Worm (Caenorhabditis elegans) whole organism, mixed stage, embryonic: Measurements from ENCODE around the gene bath-45.

Source experiments
- ceh-39 ChIP-seq: fragments of 150-350 bp; optimal IDR thresholded peaks from 2 replicates; lab custom pipeline; 2014; ENCODE audit warnings: missing biosample characterization, missing genetic modification characterization
- elt-3 ChIP-seq: fragments of 150-350 bp; optimal IDR thresholded peaks from 2 replicates; lab custom pipeline; 2014; ENCODE audit warnings: missing biosample characterization, missing genetic modification characterization
- mep-1 ChIP-seq: fragments of 150-350 bp; optimal IDR thresholded peaks from 2 replicates; lab custom pipeline; 2017; ENCODE audit warnings: missing biosample characterization, missing genetic modification reagents, missing genetic modification characterization, inconsistent platforms
- nhr-28 ChIP-seq: fragments of 150-350 bp; optimal IDR thresholded peaks from 2 replicates; lab custom pipeline; 2014; ENCODE audit warnings: missing biosample characterization, missing genetic modification characterization
- snpc-4 ChIP-seq: fragments of 150-350 bp; optimal IDR thresholded peaks from 2 replicates; lab custom pipeline; 2014; ENCODE audit warnings: missing biosample characterization, missing genetic modification characterization
- unc-39 ChIP-seq: fragments of 150-350 bp; optimal IDR thresholded peaks from 2 replicates; lab custom pipeline; 2014; ENCODE audit warnings: missing biosample characterization, missing genetic modification characterization

ce11 chrII:13170696-13171095 lies 47.9 kb downstream of the bath-45 start:
- TF ChIP-seq elt-3 (tag; lab: Kevin White, UChicago) (no peak), snpc-4 (tag; lab: Kevin White, UChicago) (no peak), ceh-39 (tag; lab: Kevin White, UChicago) (no peak), unc-39 (no peak), nhr-28 (tag; lab: Kevin White, UChicago) (no peak), mep-1 (tag; lab: Kevin White, UChicago) (no peak)
